Worm (Caenorhabditis elegans): ENCODE results near the gene C56E6.4.

Gene C56E6.4

ce11 chrII:6528629-6529028, at the start of gene C56E6.4:
Gene C56E6.4 (minus strand): TSS chrII:6528729.
- TF ChIP-seq C38D4.7 (GFP tag; optimal IDR thresholded peaks at IDR 0.05) (no peak), ceh-31 (tag; optimal IDR thresholded peaks at IDR 0.05) (no peak), pat-9 (tag; optimal IDR thresholded peaks at IDR 0.05) (no peak), dve-1 (tag; optimal IDR thresholded peaks at IDR 0.05) (no peak), tbx-7 (tag; optimal IDR thresholded peaks at IDR 0.05) (no peak), npax-4 (tag; optimal IDR thresholded peaks at IDR 0.05) (no peak), ceh-30 (tag; optimal IDR thresholded peaks at IDR 0.05) (no peak), ceh-18 (tag; optimal IDR thresholded peaks at IDR 0.05) (no peak), ceh-14 (tag; optimal IDR thresholded peaks at IDR 0.05) (no peak), sox-4 (tag; optimal IDR thresholded peaks at IDR 0.05) (no peak), C08G9.2 (tag; optimal IDR thresholded peaks at IDR 0.05) (no peak), pros-1 (tag; optimal IDR thresholded peaks at IDR 0.05) (no peak), syd-9 (tag; optimal IDR thresholded peaks at IDR 0.05) (no peak), dmd-4 (tag; optimal IDR thresholded peaks at IDR 0.05; ENCODE audit: borderline replicate concordance) (no peak), unc-86 (tag; optimal IDR thresholded peaks at IDR 0.05) (no peak), ceh-6 (GFP tag; optimal IDR thresholded peaks at IDR 0.05) (no peak)

DNA sequence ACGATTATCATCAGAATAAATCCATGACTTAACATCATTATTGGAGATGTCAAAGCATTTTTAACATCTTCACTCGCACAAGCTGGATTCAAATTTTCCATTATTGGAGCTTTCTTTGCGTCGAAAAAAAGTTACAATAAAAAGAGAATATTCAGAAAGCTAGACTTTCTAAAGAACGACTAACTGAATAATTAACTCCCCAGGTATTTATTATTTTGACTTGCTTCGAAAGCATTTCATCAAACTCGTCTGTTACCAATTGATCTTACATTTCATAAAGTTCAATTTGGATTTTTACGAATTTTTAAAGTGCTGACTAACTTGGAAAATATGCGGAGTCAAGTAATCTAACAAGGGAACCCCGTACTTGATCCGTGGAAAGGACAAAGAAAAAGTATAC, 47.1 kb upstream of the C56E6.4 start, which contains the start of gene sra-29:
Gene sra-29, minus strand, starts transcription at position 101 of the 400 bp plus-strand sequence.
- TF ChIP-seq pha-4 (tag; optimal IDR thresholded peaks at IDR 0.05) = no peak
- TF ChIP-seq ceh-19 (GFP tag; optimal IDR thresholded peaks at IDR 0.05) = no peak
- no peak for TF ChIP-seq rnt-1 (tag; optimal IDR thresholded peaks at IDR 0.05)
- no peak for TF ChIP-seq elt-2 (tag; optimal IDR thresholded peaks at IDR 0.05)

ce11 chrII:6573677-6574076, 45.1 kb upstream of the C56E6.4 start, which contains the start of gene sra-28:
Gene sra-28 (minus strand): TSS chrII:6573777.
- TF ChIP-seq ceh-9 (tag; optimal IDR thresholded peaks at IDR 0.05) = no peak
- no peak for TF ChIP-seq npax-4 (tag; optimal IDR thresholded peaks at IDR 0.05)
- no peak for TF ChIP-seq C08G9.2 (tag; optimal IDR thresholded peaks at IDR 0.05)
- no peak for TF ChIP-seq gmeb-2 (tag; optimal IDR thresholded peaks at IDR 0.05)
- TF ChIP-seq ets-4 (tag; optimal IDR thresholded peaks at IDR 0.05) = no peak
- TF ChIP-seq K09A11.1 (tag; optimal IDR thresholded peaks at IDR 0.05; ENCODE audit: insufficient read depth) = no peak
- no peak for TF ChIP-seq sox-4 (tag; optimal IDR thresholded peaks at IDR 0.05)
- no peak for TF ChIP-seq unc-86 (tag; optimal IDR thresholded peaks at IDR 0.05)
- TF ChIP-seq hlh-8 (tag; optimal IDR thresholded peaks at IDR 0.05) = no peak
- no peak for TF ChIP-seq dmd-4 (tag; optimal IDR thresholded peaks at IDR 0.05; ENCODE audit: borderline replicate concordance)
- TF ChIP-seq pag-3 (tag; optimal IDR thresholded peaks at IDR 0.05; ENCODE audit: borderline replicate concordance) = no peak
- TF ChIP-seq syd-9 (tag; optimal IDR thresholded peaks at IDR 0.05) = no peak
- TF ChIP-seq che-1 (tag; optimal IDR thresholded peaks at IDR 0.05) = no peak
- no peak for TF ChIP-seq hlh-30 (tag; optimal IDR thresholded peaks at IDR 0.05; ENCODE audit: insufficient read depth)
- no peak for TF ChIP-seq F13H6.1 (tag; optimal IDR thresholded peaks at IDR 0.05)
- no peak for TF ChIP-seq ceh-30 (tag; optimal IDR thresholded peaks at IDR 0.05)
- no peak for TF ChIP-seq T23F11.4 (GFP tag; optimal IDR thresholded peaks at IDR 0.05)
- no peak for TF ChIP-seq unc-3 (GFP tag; conservative IDR thresholded peaks at IDR 0.05)
- no peak for TF ChIP-seq unc-3 (tag; optimal IDR thresholded peaks at IDR 0.05)
- no peak for TF ChIP-seq unc-55 (GFP tag; optimal IDR thresholded peaks at IDR 0.05)

ce11 chrII:6568707-6569106, 40.2 kb upstream of the C56E6.4 start, which contains the start of gene sra-27:
Gene sra-27 (plus strand): TSS chrII:6569007.
- TF ChIP-seq ceh-14 (tag; optimal IDR thresholded peaks at IDR 0.05) (no peak), pha-2 (tag; optimal IDR thresholded peaks at IDR 0.05) (no peak), ttx-3 (tag; optimal IDR thresholded peaks at IDR 0.05) (no peak), ceh-18 (tag; optimal IDR thresholded peaks at IDR 0.05) (no peak)
